Worm (Caenorhabditis elegans) whole organism, L2 larva: ENCODE data around the gene T16G1.7.

Experiments
- C34F6.9 ChIP-seq: fragments of 150-350 bp; optimal IDR thresholded peaks from 2 replicates; lab custom pipeline; 2014; ENCODE audit warnings: missing biosample characterization, missing genetic modification characterization
- F13H6.1 ChIP-seq: sonication (generic microtip); optimal IDR thresholded peaks from 2 replicates; lab custom pipeline; 2016; ENCODE audit warnings: missing genetic modification characterization, missing compliant biosample characterization
- R02D3.7 ChIP-seq: fragments of 150-350 bp; optimal IDR thresholded peaks from 2 replicates; lab custom pipeline; 2014; ENCODE audit warnings: missing biosample characterization, missing genetic modification characterization
- ZK546.5 ChIP-seq: sonication (generic microtip); optimal IDR thresholded peaks from 2 replicates; lab custom pipeline; 2017; ENCODE audit warnings: missing biosample characterization, missing genetic modification characterization
- alr-1 ChIP-seq: fragments of 150-350 bp; optimal IDR thresholded peaks from 2 replicates; lab custom pipeline; 2014; ENCODE audit warnings: missing biosample characterization, missing genetic modification characterization
- aly-2 ChIP-seq: fragments of 150-350 bp; optimal IDR thresholded peaks from 2 replicates; lab custom pipeline; 2014; ENCODE audit warnings: missing biosample characterization, missing genetic modification characterization
- ama-1 ChIP-seq: fragments of 150-350 bp; optimal IDR thresholded peaks from 2 replicates; lab custom pipeline; 2018; ENCODE audit warnings: inconsistent platforms
- blmp-1 ChIP-seq: sonication (generic microtip); optimal IDR thresholded peaks from 2 replicates; lab custom pipeline; 2017; ENCODE audit warnings: missing genetic modification characterization, mild to moderate bottlenecking, missing compliant biosample characterization, antibody characterized with exemption, moderate library complexity; ENCODE audit not compliant: insufficient read depth
- ceh-16 ChIP-seq: fragments of 150-350 bp; optimal IDR thresholded peaks from 2 replicates; lab custom pipeline; 2014; ENCODE audit warnings: missing biosample characterization, missing genetic modification characterization
- ceh-82 ChIP-seq: fragments of 150-350 bp; optimal IDR thresholded peaks from 2 replicates; lab custom pipeline; 2014; ENCODE audit warnings: missing biosample characterization, missing genetic modification characterization
- crh-2 ChIP-seq: sonication (generic microtip); optimal IDR thresholded peaks from 2 replicates; lab custom pipeline; 2017; ENCODE audit warnings: missing biosample characterization, missing genetic modification characterization
- dmd-4 ChIP-seq: sonication (generic microtip); optimal IDR thresholded peaks from 2 replicates; lab custom pipeline; 2017; ENCODE audit warnings: missing biosample characterization, missing genetic modification characterization
- egl-27 ChIP-seq: sonication (generic microtip); optimal IDR thresholded peaks from 3 replicates; lab custom pipeline; 2017; ENCODE audit warnings: missing biosample characterization, missing genetic modification reagents, missing genetic modification characterization
- elt-1 ChIP-seq: fragments of 150-350 bp; optimal IDR thresholded peaks from 2 replicates; lab custom pipeline; 2014; ENCODE audit warnings: missing biosample characterization, missing genetic modification characterization
- elt-3 ChIP-seq: sonication (generic microtip); optimal IDR thresholded peaks from 2 replicates; lab custom pipeline; 2017; ENCODE audit warnings: missing biosample characterization, missing genetic modification characterization
- fos-1 ChIP-seq: fragments of 150-350 bp; optimal IDR thresholded peaks from 2 replicates; lab custom pipeline; 2014; ENCODE audit warnings: missing biosample characterization, missing genetic modification characterization
- gmeb-1 ChIP-seq: fragments of 150-350 bp; optimal IDR thresholded peaks from 2 replicates; lab custom pipeline; 2014; ENCODE audit warnings: missing biosample characterization, missing genetic modification characterization
- lin-11 ChIP-seq: fragments of 150-350 bp; sonication (generic microtip); optimal IDR thresholded peaks from 2 replicates; lab custom pipeline; 2014; ENCODE audit warnings: missing biosample characterization, missing genetic modification characterization, inconsistent platforms, mixed read lengths
- lin-13 ChIP-seq: fragments of 150-350 bp; optimal IDR thresholded peaks from 2 replicates; lab custom pipeline; 2014; ENCODE audit warnings: missing biosample characterization, missing genetic modification reagents, missing genetic modification characterization
- lin-39 ChIP-seq: fragments of 150-350 bp; optimal IDR thresholded peaks from 2 replicates; lab custom pipeline; 2014; ENCODE audit warnings: missing biosample characterization, missing genetic modification reagents, missing genetic modification characterization
- lsy-2 ChIP-seq, 2 experiments: fragments of 150-350 bp in 1 of 2; sonication (generic microtip) in 1 of 2; optimal IDR thresholded peaks; 2 replicates each; lab custom pipeline; 2014 to 2017; ENCODE audit warnings: missing biosample characterization in 2 of 2, missing genetic modification characterization in 2 of 2
- mab-5 ChIP-seq: fragments of 150-350 bp; optimal IDR thresholded peaks from 2 replicates; lab custom pipeline; 2014; ENCODE audit warnings: missing biosample characterization, missing genetic modification characterization
- mbf-1 ChIP-seq: sonication (generic microtip); optimal IDR thresholded peaks from 2 replicates; lab custom pipeline; 2017; ENCODE audit warnings: missing biosample characterization, missing genetic modification characterization
- mdl-1 ChIP-seq, 2 experiments: fragments of 150-350 bp in 1 of 2; sonication (generic microtip) in 1 of 2; optimal IDR thresholded peaks; 2 replicates each; lab custom pipeline; 2017; ENCODE audit warnings: missing biosample characterization in 2 of 2, missing genetic modification characterization in 2 of 2
- nhr-10 ChIP-seq: sonication (generic microtip); optimal IDR thresholded peaks from 2 replicates; lab custom pipeline; 2017; ENCODE audit warnings: missing biosample characterization, missing genetic modification characterization
- nhr-11 ChIP-seq: fragments of 150-350 bp; optimal IDR thresholded peaks from 2 replicates; lab custom pipeline; 2014; ENCODE audit warnings: missing biosample characterization, missing genetic modification characterization
- nhr-12 ChIP-seq: fragments of 150-350 bp; optimal IDR thresholded peaks from 2 replicates; lab custom pipeline; 2014; ENCODE audit warnings: missing biosample characterization, missing genetic modification characterization
- nhr-129 ChIP-seq: fragments of 150-350 bp; optimal IDR thresholded peaks from 2 replicates; lab custom pipeline; 2014; ENCODE audit warnings: missing biosample characterization, missing genetic modification characterization
- nhr-21 ChIP-seq: fragments of 150-350 bp; optimal IDR thresholded peaks from 2 replicates; lab custom pipeline; 2014; ENCODE audit warnings: missing biosample characterization, missing genetic modification characterization
- nhr-23 ChIP-seq: fragments of 150-350 bp; optimal IDR thresholded peaks from 2 replicates; lab custom pipeline; 2014; ENCODE audit warnings: missing biosample characterization, missing genetic modification reagents, missing genetic modification characterization
- nhr-237 ChIP-seq: fragments of 150-350 bp; optimal IDR thresholded peaks from 2 replicates; lab custom pipeline; 2014; ENCODE audit warnings: missing biosample characterization, missing genetic modification characterization
- nhr-25 ChIP-seq: fragments of 150-350 bp; sonication (generic microtip); optimal IDR thresholded peaks from 3 replicates; lab custom pipeline; 2014; ENCODE audit warnings: missing biosample characterization, missing genetic modification characterization
- nhr-6 ChIP-seq: fragments of 150-350 bp; optimal IDR thresholded peaks from 2 replicates; lab custom pipeline; 2014; ENCODE audit warnings: missing biosample characterization, missing genetic modification characterization
- nhr-77 ChIP-seq: fragments of 150-350 bp; optimal IDR thresholded peaks from 2 replicates; lab custom pipeline; 2014; ENCODE audit warnings: missing biosample characterization, missing genetic modification characterization
- peb-1 ChIP-seq: fragments of 150-350 bp; optimal IDR thresholded peaks from 2 replicates; lab custom pipeline; 2014; ENCODE audit warnings: missing biosample characterization, missing genetic modification characterization
- sem-4 ChIP-seq: fragments of 150-350 bp; optimal IDR thresholded peaks from 2 replicates; lab custom pipeline; 2014; ENCODE audit warnings: missing biosample characterization, missing genetic modification reagents, missing genetic modification characterization
- skn-1 ChIP-seq: sonication (generic microtip); optimal IDR thresholded peaks from 2 replicates; lab custom pipeline; 2017; ENCODE audit warnings: missing biosample characterization, missing genetic modification characterization
- sma-3 ChIP-seq: sonication (generic microtip); optimal IDR thresholded peaks from 2 replicates; lab custom pipeline; 2016; ENCODE audit warnings: missing genetic modification reagents, missing genetic modification characterization, missing compliant biosample characterization
- sma-9 ChIP-seq, 2 experiments: fragments of 150-350 bp in 1 of 2; sonication (generic microtip) in 1 of 2; optimal IDR thresholded peaks; 2 replicates each; lab custom pipeline; 2014 to 2016; ENCODE audit warnings: missing genetic modification characterization in 2 of 2, mild to moderate bottlenecking in 1 of 2, missing biosample characterization in 1 of 2, missing compliant biosample characterization in 1 of 2, missing genetic modification reagents in 1 of 2, moderate library complexity in 1 of 2
- snpc-4 ChIP-seq: fragments of 150-350 bp; optimal IDR thresholded peaks from 2 replicates; lab custom pipeline; 2014; ENCODE audit warnings: missing biosample characterization, missing genetic modification characterization
- unc-39 ChIP-seq: fragments of 150-350 bp; optimal IDR thresholded peaks from 2 replicates; lab custom pipeline; 2014; ENCODE audit warnings: missing biosample characterization, missing genetic modification characterization
- unc-55 ChIP-seq: fragments of 150-350 bp; sonication (generic microtip); optimal IDR thresholded peaks from 3 replicates; lab custom pipeline; 2014; ENCODE audit warnings: missing biosample characterization, missing genetic modification reagents, missing genetic modification characterization
- unc-62 ChIP-seq: fragments of 150-350 bp; optimal IDR thresholded peaks from 2 replicates; lab custom pipeline; 2014; ENCODE audit warnings: missing biosample characterization, missing genetic modification reagents, missing genetic modification characterization
- zag-1 ChIP-seq: fragments of 150-350 bp; optimal IDR thresholded peaks from 2 replicates; lab custom pipeline; 2014; ENCODE audit warnings: missing biosample characterization, missing genetic modification characterization
- ztf-1 ChIP-seq: fragments of 200-800 bp; sonication (Bioruptor generic); conservative IDR thresholded peaks from 2 replicates; pipeline ENCODE4 v1.3.6; 2022; ENCODE audit warnings: missing genetic modification characterization, missing compliant biosample characterization
- ztf-11 ChIP-seq: sonication (generic microtip); optimal IDR thresholded peaks from 2 replicates; lab custom pipeline; 2017; ENCODE audit warnings: missing biosample characterization, missing genetic modification characterization
- ztf-4 ChIP-seq: fragments of 150-350 bp; optimal IDR thresholded peaks from 2 replicates; lab custom pipeline; 2014; ENCODE audit warnings: missing biosample characterization, missing genetic modification characterization

T16G1.7 gene

DNA sequence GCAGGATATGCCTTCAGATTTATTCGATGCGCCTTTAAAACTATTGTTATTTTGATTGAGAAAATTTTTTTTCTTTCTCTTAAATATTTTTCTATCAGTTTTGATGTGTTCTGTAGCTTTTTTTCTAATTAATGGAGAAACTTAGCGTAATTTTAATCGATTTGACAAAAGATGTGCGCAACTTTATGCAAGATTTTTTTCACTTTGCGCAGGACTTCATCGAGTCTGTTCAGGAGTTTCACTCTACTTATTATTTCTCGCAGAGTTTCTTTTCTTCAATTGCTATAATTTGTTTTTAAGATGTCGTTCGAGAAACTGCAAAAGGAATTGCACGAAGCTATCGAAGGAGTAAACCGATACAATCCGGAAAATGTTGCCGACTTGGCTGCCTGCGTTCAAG is 18.8 kb upstream of the T16G1.7 start, which contains the start of gene eif-3.K:
eif-3.K (plus strand) TSS at position 301 of the 400 bp plus-strand sequence.
- TF ChIP-seq unc-62 (GFP tag; lab: Kevin White, UChicago) = no peak
- no peak for TF ChIP-seq R02D3.7 (tag; lab: Kevin White, UChicago)
- TF ChIP-seq dmd-4 (tag; lab: Kevin White, UChicago) = no peak
- no peak for TF ChIP-seq mbf-1 (tag; lab: Kevin White, UChicago)
- no peak for TF ChIP-seq sem-4 (tag; lab: Kevin White, UChicago)
- no peak for TF ChIP-seq lin-39
- TF ChIP-seq nhr-129 (tag; lab: Kevin White, UChicago) = no peak
- no peak for TF ChIP-seq elt-1 (tag; lab: Kevin White, UChicago)
- TF ChIP-seq mdl-1 (tag; optimal IDR thresholded peaks at IDR 0.05; lab: Kevin White, UChicago) = no peak
- no peak for TF ChIP-seq nhr-237
- TF ChIP-seq ztf-4 = no peak
- no peak for TF ChIP-seq sma-9 (GFP tag; optimal IDR thresholded peaks at IDR 0.05; lab: Kevin White, UChicago)
- TF ChIP-seq sma-9 (tag; optimal IDR thresholded peaks at IDR 0.05; lab: Kevin White, UChicago) = no peak
- no peak for TF ChIP-seq peb-1 (tag; lab: Kevin White, UChicago)
- TF ChIP-seq nhr-12 = no peak
- no peak for TF ChIP-seq sma-3 (GFP tag; lab: Kevin White, UChicago)
- TF ChIP-seq fos-1 (tag; lab: Kevin White, UChicago) = no peak

DNA sequence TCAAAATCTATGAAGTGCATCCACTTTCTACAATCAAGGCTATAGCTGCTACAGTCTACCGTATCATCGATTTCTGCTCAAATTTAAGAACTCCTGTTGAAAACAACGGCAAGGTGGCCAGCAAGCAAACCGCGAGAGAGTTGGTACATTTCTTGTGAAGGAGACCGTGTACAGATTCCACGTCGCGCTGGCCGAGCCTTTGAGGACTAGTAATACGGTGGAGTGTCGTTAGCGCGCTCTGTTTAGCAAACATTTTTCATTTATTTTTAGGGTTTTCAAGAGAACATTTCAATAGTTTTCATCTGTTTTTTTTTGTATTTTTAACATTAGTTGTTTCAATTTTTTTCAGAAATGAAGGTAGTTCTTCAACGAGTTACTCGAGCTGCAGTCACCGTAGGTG is 17.4 kb upstream of the T16G1.7 start, which contains the start of gene pqn-68:
pqn-68 (plus strand) TSS at position 350 of the 400 bp plus-strand sequence.
- TF ChIP-seq unc-62 (GFP tag; lab: Kevin White, UChicago) (no peak), nhr-25 (tag; lab: Kevin White, UChicago) (no peak), nhr-10 (tag; lab: Kevin White, UChicago) (no peak), lin-39 (no peak), gmeb-1 (tag; lab: Kevin White, UChicago) (peak; percentile 23), nhr-12 (no peak), nhr-11 (tag; lab: Kevin White, UChicago) (no peak), blmp-1 (tag; lab: Kevin White, UChicago) (no peak), C34F6.9 (tag; lab: Kevin White, UChicago) (peak; percentile 4), ZK546.5 (tag; lab: Kevin White, UChicago) (no peak), lin-13 (GFP tag; lab: Kevin White, UChicago) (no peak), ceh-82 (tag; lab: Kevin White, UChicago) (no peak), snpc-4 (tag; lab: Kevin White, UChicago) (no peak), nhr-23 (tag; lab: Kevin White, UChicago) (no peak), ceh-16 (tag; lab: Kevin White, UChicago) (no peak), ama-1 (lab: Kevin White, UChicago) (no peak), nhr-129 (tag; lab: Kevin White, UChicago) (peak; percentile 40), R02D3.7 (tag; lab: Kevin White, UChicago) (no peak), skn-1 (no peak), crh-2 (tag; lab: Kevin White, UChicago) (peak; percentile 71), sma-3 (GFP tag; lab: Kevin White, UChicago) (no peak), unc-55 (GFP tag; lab: Kevin White, UChicago) (peak; percentile 49), mbf-1 (tag; lab: Kevin White, UChicago) (no peak), mab-5 (tag; lab: Kevin White, UChicago) (no peak), lin-11 (tag; lab: Kevin White, UChicago) (no peak), nhr-237 (no peak), egl-27 (tag; lab: Kevin White, UChicago) (no peak), ztf-1 (no peak), alr-1 (tag; lab: Kevin White, UChicago) (no peak), peb-1 (tag; lab: Kevin White, UChicago) (no peak), dmd-4 (tag; lab: Kevin White, UChicago) (no peak), zag-1 (tag; lab: Kevin White, UChicago) (no peak), F13H6.1 (tag; lab: Kevin White, UChicago) (no peak), elt-3 (tag; lab: Kevin White, UChicago) (no peak), mdl-1 (tag; optimal IDR thresholded peaks at IDR 0.05; lab: Kevin White, UChicago) (no peak), nhr-21 (no peak), sem-4 (tag; lab: Kevin White, UChicago) (no peak), elt-1 (tag; lab: Kevin White, UChicago) (no peak), nhr-6 (no peak), unc-39 (tag; lab: Kevin White, UChicago) (no peak), fos-1 (tag; lab: Kevin White, UChicago) (no peak), ztf-11 (tag; lab: Kevin White, UChicago) (no peak), nhr-77 (tag; lab: Kevin White, UChicago) (no peak), aly-2 (tag; lab: Kevin White, UChicago) (no peak), lsy-2 (tag; optimal IDR thresholded peaks at IDR 0.05; lab: Kevin White, UChicago) (peak in 1 of 2 experiments; percentile 43)
